Worm (Caenorhabditis elegans): Measurements from ENCODE around the gene cca-1.

ce11 chrX:7901840-7902239 is 26.1 kb upstream of the cca-1 start:
- no peak for TF ChIP-seq aly-2 (tag; optimal IDR thresholded peaks at IDR 0.05)
- TF ChIP-seq dsc-1 (tag; optimal IDR thresholded peaks at IDR 0.05), result no peak
- TF ChIP-seq nhr-76 (tag; optimal IDR thresholded peaks at IDR 0.05), result no peak

Data from whole organism, L1 larva.